ENCODE assay signal across 2 fruit fly cellular contexts in the genomic region with DNA sequence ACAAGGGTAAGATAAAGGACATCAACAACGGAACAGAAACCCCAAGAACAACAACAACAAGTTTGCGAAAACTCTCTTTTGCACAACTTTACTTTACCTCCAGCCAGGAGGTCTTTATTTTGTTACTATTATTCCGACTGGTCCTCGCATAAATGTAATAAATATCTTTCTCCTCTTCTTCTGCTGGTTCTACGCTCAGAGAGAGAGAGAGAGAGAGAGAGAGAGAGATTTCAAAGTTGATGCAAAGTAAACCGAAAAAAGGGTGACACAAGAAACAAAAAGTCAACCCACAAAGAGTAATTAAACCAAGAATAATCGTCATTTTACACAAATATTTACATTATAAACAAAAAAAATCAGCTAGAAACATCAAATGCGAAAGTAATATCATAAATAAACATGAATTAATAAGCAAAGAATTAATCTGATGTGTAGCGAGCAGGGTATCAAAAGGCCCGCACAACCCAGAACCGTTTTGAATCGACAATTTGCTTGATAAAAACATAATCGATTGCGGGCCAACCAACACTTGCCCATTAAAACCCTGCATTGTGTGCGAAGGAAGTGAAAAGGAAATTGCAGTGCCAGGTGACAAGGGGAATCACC.
A peak's percentile ranks its signal among the peaks of the same experiment; 100 is the strongest.
TF ChIP-seq lines count a peak whose summit lies in the region.

No protein-coding gene starts in this region.

TF ChIP-seq in whole organism, embryonic, 481 proteins besides CTCF, POLR2A, EP300 and RAD21 (continued from another document and continues in another):
- TF ChIP-seq CG11560 (tag; IDR thresholded peaks at IDR 0.05; lab: Robert Waterston, UW): no peak
- no peak for TF ChIP-seq Myb (GFP tag; optimal IDR thresholded peaks at IDR 0.05; lab: Kevin White, UChicago)
- TF ChIP-seq Hr78 (GFP tag; optimal IDR thresholded peaks at IDR 0.05; lab: Kevin White, UChicago): no peak
- no peak for TF ChIP-seq CG18011 (GFP tag; optimal IDR thresholded peaks at IDR 0.05; lab: Kevin White, UChicago)
- peak; percentile 19 for TF ChIP-seq Vsx1 (GFP tag; optimal IDR thresholded peaks at IDR 0.05; lab: Kevin White, UChicago)
- no peak for TF ChIP-seq CG13287 (GFP tag; IDR thresholded peaks at IDR 0.05; lab: Robert Waterston, UW; ENCODE audit: partially characterized antibody)
- no peak for TF ChIP-seq vnd (GFP tag; IDR thresholded peaks at IDR 0.05; lab: Robert Waterston, UW; ENCODE audit: partially characterized antibody)
- no peak for TF ChIP-seq CG32767 (GFP tag; IDR thresholded peaks at IDR 0.05; lab: Robert Waterston, UW)
- no peak for TF ChIP-seq ems (GFP tag; optimal IDR thresholded peaks at IDR 0.05; lab: Kevin White, UChicago)
- peak; percentile 25 for TF ChIP-seq az2 (GFP tag; optimal IDR thresholded peaks at IDR 0.05; lab: Kevin White, UChicago)
- TF ChIP-seq Mad (GFP tag; optimal IDR thresholded peaks at IDR 0.05; lab: Kevin White, UChicago): no peak
- no peak for TF ChIP-seq CG10209 (GFP tag; optimal IDR thresholded peaks at IDR 0.05; lab: Kevin White, UChicago)
- no peak for TF ChIP-seq CG14050 (GFP tag; IDR thresholded peaks at IDR 0.05; lab: Robert Waterston, UW)
- no peak for TF ChIP-seq run (tag; optimal IDR thresholded peaks at IDR 0.05; lab: Kevin White, UChicago)
- peak in 1 of 2 experiments; percentile 18 for TF ChIP-seq Hr51 (GFP tag; optimal IDR thresholded peaks at IDR 0.05; lab: Kevin White, UChicago)
- peak; percentile 59 for TF ChIP-seq gem (tag; optimal IDR thresholded peaks at IDR 0.05; lab: Kevin White, UChicago)
- peak; percentile 22 for TF ChIP-seq phol (tag; optimal IDR thresholded peaks at IDR 0.05; lab: Kevin White, UChicago)
- TF ChIP-seq dmrt11E (tag; optimal IDR thresholded peaks at IDR 0.05; lab: Kevin White, UChicago): peak; percentile 37
- peak; percentile 19 for TF ChIP-seq CG12219 (GFP tag; optimal IDR thresholded peaks at IDR 0.05; lab: Kevin White, UChicago)
- TF ChIP-seq crc (GFP tag; optimal IDR thresholded peaks at IDR 0.05; lab: Kevin White, UChicago): no peak
- no peak for TF ChIP-seq CG17802 (tag; optimal IDR thresholded peaks at IDR 0.05; lab: Kevin White, UChicago)
- no peak for TF ChIP-seq Sin3A (optimal IDR thresholded peaks at IDR 0.05; lab: Kevin White, UChicago)
- no peak for TF ChIP-seq CG7928 (GFP tag; optimal IDR thresholded peaks at IDR 0.05; lab: Kevin White, UChicago)
- TF ChIP-seq pan (optimal IDR thresholded peaks at IDR 0.05; lab: Kevin White, UChicago): no peak
- TF ChIP-seq pan (GFP tag; optimal IDR thresholded peaks at IDR 0.05 in 1 of 2, IDR thresholded peaks at IDR 0.05 in 1 of 2): peak in 1 of 2 experiments; percentile 28
- peak; percentile 0 for TF ChIP-seq gsb-n (tag; optimal IDR thresholded peaks at IDR 0.05; lab: Kevin White, UChicago)
- TF ChIP-seq Poxn (GFP tag; IDR thresholded peaks at IDR 0.05; lab: Robert Waterston, UW): no peak
- TF ChIP-seq chm (GFP tag; IDR thresholded peaks at IDR 0.05; lab: Robert Waterston, UW): no peak
- TF ChIP-seq dimm (GFP tag; IDR thresholded peaks at IDR 0.05; lab: Robert Waterston, UW): no peak
- no peak for TF ChIP-seq CG8478 (optimal IDR thresholded peaks at IDR 0.05; lab: Kevin White, UChicago)
- TF ChIP-seq CG2120 (GFP tag; optimal IDR thresholded peaks at IDR 0.05; lab: Kevin White, UChicago): peak; percentile 38
- no peak for TF ChIP-seq scrt (GFP tag; optimal IDR thresholded peaks at IDR 0.05; lab: Kevin White, UChicago)
- TF ChIP-seq slp2 (GFP tag; optimal IDR thresholded peaks at IDR 0.05; lab: Kevin White, UChicago): no peak
- no peak for TF ChIP-seq pros (GFP tag; optimal IDR thresholded peaks at IDR 0.05; lab: Kevin White, UChicago)
- no peak for TF ChIP-seq maf-S (GFP tag; optimal IDR thresholded peaks at IDR 0.05; lab: Kevin White, UChicago)
- TF ChIP-seq CG11398 (GFP tag; optimal IDR thresholded peaks at IDR 0.05; lab: Kevin White, UChicago): no peak
- no peak for TF ChIP-seq Spps (tag; optimal IDR thresholded peaks at IDR 0.05; lab: Kevin White, UChicago)
- TF ChIP-seq BtbVII (GFP tag; optimal IDR thresholded peaks at IDR 0.05; lab: Kevin White, UChicago): peak; percentile 2
- peak; percentile 19 for TF ChIP-seq CG7839 (tag; optimal IDR thresholded peaks at IDR 0.05; lab: Kevin White, UChicago)
- no peak for TF ChIP-seq twi (tag; optimal IDR thresholded peaks at IDR 0.05; lab: Kevin White, UChicago)
- no peak for TF ChIP-seq CG1792 (GFP tag; optimal IDR thresholded peaks at IDR 0.05; lab: Kevin White, UChicago)
- TF ChIP-seq ind (GFP tag; optimal IDR thresholded peaks at IDR 0.05; lab: Kevin White, UChicago): no peak
- TF ChIP-seq Max (GFP tag; optimal IDR thresholded peaks at IDR 0.05; lab: Kevin White, UChicago): no peak
- TF ChIP-seq CG34422 (GFP tag; IDR thresholded peaks at IDR 0.05; lab: Robert Waterston, UW): no peak
- no peak for TF ChIP-seq TFAM (GFP tag; optimal IDR thresholded peaks at IDR 0.05; lab: Kevin White, UChicago)
- no peak for TF ChIP-seq CG6854 (GFP tag; optimal IDR thresholded peaks at IDR 0.05; lab: Kevin White, UChicago)
- TF ChIP-seq Sox102F (GFP tag; optimal IDR thresholded peaks at IDR 0.05; lab: Kevin White, UChicago): peak; percentile 36
- TF ChIP-seq CG10147 (GFP tag; optimal IDR thresholded peaks at IDR 0.05; lab: Kevin White, UChicago): no peak
- TF ChIP-seq Neu2 (GFP tag; optimal IDR thresholded peaks at IDR 0.05; lab: Kevin White, UChicago; ENCODE audit: borderline replicate concordance): no peak
- TF ChIP-seq CG4360 (GFP tag; IDR thresholded peaks at IDR 0.05; lab: Robert Waterston, UW): no peak
- peak; percentile 54 for TF ChIP-seq Xrp1 (GFP tag; IDR thresholded peaks at IDR 0.05; lab: Robert Waterston, UW)
- TF ChIP-seq CG1647 (GFP tag; optimal IDR thresholded peaks at IDR 0.05; lab: Kevin White, UChicago): no peak
- TF ChIP-seq row (GFP tag; IDR thresholded peaks at IDR 0.05; lab: Robert Waterston, UW): peak; percentile 65
- TF ChIP-seq gfzf (GFP tag; optimal IDR thresholded peaks at IDR 0.05; lab: Kevin White, UChicago): no peak
- TF ChIP-seq CG15601 (tag; optimal IDR thresholded peaks at IDR 0.05; lab: Kevin White, UChicago): no peak
- TF ChIP-seq H2.0 (GFP tag; IDR thresholded peaks at IDR 0.05; lab: Robert Waterston, UW): 0 out of 2 replicates have a peak, but pooled peaks have one; percentile 6
- TF ChIP-seq CG4282 (GFP tag; optimal IDR thresholded peaks at IDR 0.05; lab: Kevin White, UChicago): no peak
- TF ChIP-seq fu2 (GFP tag; optimal IDR thresholded peaks at IDR 0.05; lab: Kevin White, UChicago): no peak
- TF ChIP-seq CG17385 (GFP tag; optimal IDR thresholded peaks at IDR 0.05; lab: Kevin White, UChicago): peak; percentile 69
- TF ChIP-seq CG12071 (GFP tag; optimal IDR thresholded peaks at IDR 0.05; lab: Kevin White, UChicago): no peak
- no peak for TF ChIP-seq NFAT (GFP tag; IDR thresholded peaks at IDR 0.05; lab: Robert Waterston, UW)
- TF ChIP-seq PHDP (tag; optimal IDR thresholded peaks at IDR 0.05; lab: Kevin White, UChicago): peak; percentile 29
- TF ChIP-seq Bdp1 (GFP tag; optimal IDR thresholded peaks at IDR 0.05; lab: Kevin White, UChicago): no peak
- TF ChIP-seq pfk (GFP tag; optimal IDR thresholded peaks at IDR 0.05; lab: Kevin White, UChicago): no peak
- no peak for TF ChIP-seq HLHmδ (GFP tag; optimal IDR thresholded peaks at IDR 0.05; lab: Kevin White, UChicago)

TF ChIP-seq in whole organism, prepupa, 60 proteins besides CTCF, POLR2A, EP300 and RAD21 (continued from another document):
- TF ChIP-seq CG6276 (GFP tag; optimal IDR thresholded peaks at IDR 0.05; lab: Kevin White, UChicago) (no peak), eg (GFP tag; IDR thresholded peaks at IDR 0.05; lab: Robert Waterston, UW) (0 out of 3 replicates have a peak, but pooled peaks have one; percentile 9), CG8319 (GFP tag; optimal IDR thresholded peaks at IDR 0.05; lab: Kevin White, UChicago) (peak; percentile 26), fkh (GFP tag; optimal IDR thresholded peaks at IDR 0.05; lab: Kevin White, UChicago) (peak; percentile 35), CG7368 (GFP tag; optimal IDR thresholded peaks at IDR 0.05; lab: Kevin White, UChicago) (peak; percentile 50), CG3919 (GFP tag; optimal IDR thresholded peaks at IDR 0.05; lab: Kevin White, UChicago) (peak; percentile 67), Blimp-1 (GFP tag; optimal IDR thresholded peaks at IDR 0.05; lab: Kevin White, UChicago) (no peak), dsx (GFP tag; optimal IDR thresholded peaks at IDR 0.05; lab: Kevin White, UChicago; ENCODE audit: poor library complexity, severe bottlenecking) (peak; percentile 45), CG1621 (tag; optimal IDR thresholded peaks at IDR 0.05; lab: Kevin White, UChicago) (peak; percentile 37), Eip75B (GFP tag; optimal IDR thresholded peaks at IDR 0.05; lab: Kevin White, UChicago) (peak; percentile 65), net (GFP tag; optimal IDR thresholded peaks at IDR 0.05; lab: Kevin White, UChicago) (peak; percentile 49), Hr4 (GFP tag; optimal IDR thresholded peaks at IDR 0.05; lab: Kevin White, UChicago) (peak; percentile 1), CG4318 (GFP tag; optimal IDR thresholded peaks at IDR 0.05; lab: Kevin White, UChicago) (no peak), fd85E (GFP tag; optimal IDR thresholded peaks at IDR 0.05; lab: Kevin White, UChicago) (no peak), Hr38 (GFP tag; optimal IDR thresholded peaks at IDR 0.05; lab: Kevin White, UChicago) (no peak), dac (GFP tag; optimal IDR thresholded peaks at IDR 0.05; lab: Kevin White, UChicago) (no peak), spab (GFP tag; optimal IDR thresholded peaks at IDR 0.05; lab: Kevin White, UChicago) (peak; percentile 51), Smox (GFP tag; optimal IDR thresholded peaks at IDR 0.05; lab: Kevin White, UChicago) (peak; percentile 50), CG6854 (GFP tag; optimal IDR thresholded peaks at IDR 0.05; lab: Kevin White, UChicago) (peak; percentile 35), CG6792 (GFP tag; optimal IDR thresholded peaks at IDR 0.05; lab: Kevin White, UChicago) (peak; percentile 59), Eip78C (GFP tag; lab: Kevin White, UChicago) (peak; percentile 89), CG11902 (GFP tag; optimal IDR thresholded peaks at IDR 0.05; lab: Kevin White, UChicago) (no peak), fd59A (GFP tag; optimal IDR thresholded peaks at IDR 0.05; lab: Kevin White, UChicago) (peak; percentile 51), CG11294 (GFP tag; IDR thresholded peaks at IDR 0.05; lab: Robert Waterston, UW) (no peak), Sox14 (GFP tag; optimal IDR thresholded peaks at IDR 0.05; lab: Kevin White, UChicago) (peak; percentile 76), CG32006 (GFP tag; optimal IDR thresholded peaks at IDR 0.05; lab: Kevin White, UChicago) (peak; percentile 37), esn (GFP tag; optimal IDR thresholded peaks at IDR 0.05; lab: Kevin White, UChicago) (peak; percentile 70), CG3032 (tag; optimal IDR thresholded peaks at IDR 0.05; lab: Kevin White, UChicago) (peak; percentile 48), CG11762 (GFP tag; optimal IDR thresholded peaks at IDR 0.05; lab: Kevin White, UChicago; ENCODE audit: insufficient read depth) (peak; percentile 33), CG6163 (GFP tag; IDR thresholded peaks at IDR 0.05; lab: Robert Waterston, UW) (peak; percentile 65; the same call in 2 of the 3 replicates), Sox15 (GFP tag; optimal IDR thresholded peaks at IDR 0.05; lab: Kevin White, UChicago) (peak; percentile 21), CG10631 (GFP tag; optimal IDR thresholded peaks at IDR 0.05; lab: Kevin White, UChicago) (peak; percentile 50), CG10669 (GFP tag; optimal IDR thresholded peaks at IDR 0.05; lab: Kevin White, UChicago) (peak; percentile 45), Met (GFP tag; optimal IDR thresholded peaks at IDR 0.05; lab: Kevin White, UChicago) (peak; percentile 67), Ets21C (GFP tag; optimal IDR thresholded peaks at IDR 0.05; lab: Kevin White, UChicago) (peak; percentile 26), cyc (GFP tag; optimal IDR thresholded peaks at IDR 0.05; lab: Kevin White, UChicago) (peak; percentile 53), Ets96B (tag; optimal IDR thresholded peaks at IDR 0.05; lab: Kevin White, UChicago) (peak; percentile 70), CG31627 (GFP tag; optimal IDR thresholded peaks at IDR 0.05; lab: Kevin White, UChicago) (peak; percentile 62), topi (GFP tag; optimal IDR thresholded peaks at IDR 0.05; lab: Kevin White, UChicago) (peak; percentile 65), pdm3 (GFP tag; optimal IDR thresholded peaks at IDR 0.05; lab: Kevin White, UChicago) (peak; percentile 59)
TF ChIP-seq in whole organism, prepupa: peak in this region for 49.
